Worm (Caenorhabditis elegans): ENCODE results near the gene srz-32.

- no peak for TF ChIP-seq hmbx-1 (tag; optimal IDR thresholded peaks at IDR 0.05)
- TF ChIP-seq sea-1 (GFP tag; conservative IDR thresholded peaks at IDR 0.05): no peak
Observed at ce11 chrIV:3415383-3415782, 20.7 kb upstream of the srz-32 start, which contains the start of gene lgc-9.
